Worm (Caenorhabditis elegans) whole organism, late embryonic: Measurements from ENCODE around the gene gldc-1.
A peak's percentile ranks its signal among the peaks of the same experiment; 100 is the strongest.

Source experiments
- F13H6.1 ChIP-seq: sonication (generic microtip); optimal IDR thresholded peaks from 2 replicates; lab custom pipeline; 2016; ENCODE audit warnings: missing genetic modification characterization, missing compliant biosample characterization
- K02D7.2 ChIP-seq: sonication (generic microtip); optimal IDR thresholded peaks from 2 replicates; lab custom pipeline; 2017; ENCODE audit warnings: mild to moderate bottlenecking, missing genetic modification characterization, missing compliant biosample characterization
- Y22D7AL.16 ChIP-seq: sonication (generic microtip); optimal IDR thresholded peaks from 2 replicates; lab custom pipeline; 2016; ENCODE audit warnings: missing genetic modification characterization, missing compliant biosample characterization
- ahr-1 ChIP-seq: sonication (generic microtip); optimal IDR thresholded peaks from 2 replicates; lab custom pipeline; 2016; ENCODE audit warnings: missing genetic modification characterization, missing compliant biosample characterization
- ceh-14 ChIP-seq: sonication (generic microtip); optimal IDR thresholded peaks from 2 replicates; lab custom pipeline; 2016; ENCODE audit warnings: missing genotype, missing genetic modification characterization, missing compliant biosample characterization
- ceh-18 ChIP-seq: sonication (generic microtip); optimal IDR thresholded peaks from 2 replicates; lab custom pipeline; 2016; ENCODE audit warnings: missing genetic modification characterization, missing compliant biosample characterization
- ceh-2 ChIP-seq: sonication (generic microtip); optimal IDR thresholded peaks from 2 replicates; lab custom pipeline; 2016; ENCODE audit warnings: missing genotype, missing genetic modification characterization, missing compliant biosample characterization
- ceh-9 ChIP-seq: sonication (generic microtip); optimal IDR thresholded peaks from 2 replicates; lab custom pipeline; 2016; ENCODE audit warnings: mild to moderate bottlenecking, missing genetic modification characterization, inconsistent platforms, missing compliant biosample characterization
- che-1 ChIP-seq: sonication (generic microtip); optimal IDR thresholded peaks from 2 replicates; lab custom pipeline; 2016; ENCODE audit warnings: mild to moderate bottlenecking, missing genetic modification characterization, missing compliant biosample characterization
- dmd-4 ChIP-seq: sonication (generic microtip); optimal IDR thresholded peaks from 2 replicates; lab custom pipeline; 2016; ENCODE audit warnings: borderline replicate concordance, missing genetic modification characterization, missing compliant biosample characterization
- dve-1 ChIP-seq: sonication (generic microtip); optimal IDR thresholded peaks from 2 replicates; lab custom pipeline; 2017; ENCODE audit warnings: antibody characterized with exemption, mild to moderate bottlenecking, missing genetic modification characterization, missing compliant biosample characterization
- elt-2 ChIP-seq: sonication (generic microtip); optimal IDR thresholded peaks from 2 replicates; lab custom pipeline; 2016; ENCODE audit warnings: missing genetic modification reagents, missing genetic modification characterization, missing compliant biosample characterization
- elt-4 ChIP-seq: sonication (generic microtip); optimal IDR thresholded peaks from 2 replicates; lab custom pipeline; 2016; ENCODE audit warnings: missing genetic modification characterization, missing compliant biosample characterization
- fkh-10 ChIP-seq: fragments of 150-350 bp; optimal IDR thresholded peaks from 2 replicates; lab custom pipeline; 2014; ENCODE audit warnings: missing biosample characterization, missing genetic modification reagents, missing genetic modification characterization
- fkh-6 ChIP-seq: sonication (generic microtip); optimal IDR thresholded peaks from 2 replicates; lab custom pipeline; 2016; ENCODE audit warnings: missing genetic modification characterization, missing compliant biosample characterization
- hlh-13 ChIP-seq: fragments of 200-800 bp; sonication (Bioruptor generic); optimal IDR thresholded peaks from 2 replicates; lab custom pipeline; 2018; ENCODE audit warnings: mild to moderate bottlenecking, missing genetic modification characterization, missing compliant biosample characterization
- hlh-15 ChIP-seq: sonication (generic microtip); optimal IDR thresholded peaks from 2 replicates; lab custom pipeline; 2016; ENCODE audit warnings: missing genetic modification characterization, missing compliant biosample characterization
- hlh-30 ChIP-seq: sonication (generic microtip); optimal IDR thresholded peaks from 2 replicates; lab custom pipeline; 2017; ENCODE audit warnings: antibody characterized with exemption, missing genetic modification characterization, missing compliant biosample characterization; ENCODE audit not compliant: insufficient read depth
- hlh-6 ChIP-seq: sonication (generic microtip); optimal IDR thresholded peaks from 2 replicates; lab custom pipeline; 2016; ENCODE audit warnings: missing genotype, missing genetic modification characterization, missing compliant biosample characterization
- lin-11 ChIP-seq: fragments of 200-800 bp; sonication (Bioruptor generic); optimal IDR thresholded peaks from 2 replicates; lab custom pipeline; 2018; ENCODE audit warnings: mild to moderate bottlenecking, missing genetic modification characterization, missing compliant biosample characterization
- mec-3 ChIP-seq: sonication (generic microtip); optimal IDR thresholded peaks from 2 replicates; lab custom pipeline; 2016; ENCODE audit warnings: borderline replicate concordance, missing genetic modification characterization, missing compliant biosample characterization
- nfya-1 ChIP-seq: sonication (generic microtip); optimal IDR thresholded peaks from 2 replicates; lab custom pipeline; 2017; ENCODE audit warnings: missing genetic modification characterization, mild to moderate bottlenecking, missing compliant biosample characterization, antibody characterized with exemption, moderate library complexity
- nhr-11 ChIP-seq: fragments of 150-350 bp; optimal IDR thresholded peaks from 2 replicates; lab custom pipeline; 2014; ENCODE audit warnings: missing biosample characterization, missing genetic modification characterization
- nhr-232 ChIP-seq: sonication (generic microtip); optimal IDR thresholded peaks from 2 replicates; lab custom pipeline; 2016; ENCODE audit warnings: missing genetic modification characterization, missing compliant biosample characterization
- npax-4 ChIP-seq: sonication (generic microtip); optimal IDR thresholded peaks from 2 replicates; lab custom pipeline; 2016; ENCODE audit warnings: missing genetic modification characterization, missing compliant biosample characterization
- odd-2 ChIP-seq: sonication (generic microtip); optimal IDR thresholded peaks from 2 replicates; lab custom pipeline; 2017; ENCODE audit warnings: antibody characterized with exemption, mild to moderate bottlenecking, missing genetic modification characterization, missing compliant biosample characterization
- pat-9 ChIP-seq: fragments of 200-800 bp; sonication (Bioruptor generic); optimal IDR thresholded peaks from 2 replicates; lab custom pipeline; 2018; ENCODE audit warnings: mild to moderate bottlenecking, missing genetic modification characterization, moderate library complexity, missing compliant biosample characterization
- pqm-1 ChIP-seq: sonication (generic microtip); optimal IDR thresholded peaks from 2 replicates; lab custom pipeline; 2016; ENCODE audit warnings: missing genetic modification characterization, missing compliant biosample characterization
- pros-1 ChIP-seq: fragments of 150-350 bp; optimal IDR thresholded peaks from 2 replicates; lab custom pipeline; 2014; ENCODE audit warnings: missing biosample characterization, missing genetic modification reagents, missing genetic modification characterization
- rnt-1 ChIP-seq: sonication (generic microtip); optimal IDR thresholded peaks from 2 replicates; lab custom pipeline; 2016; ENCODE audit warnings: missing genetic modification characterization, missing compliant biosample characterization
- sox-2 ChIP-seq: fragments of 200-800 bp; sonication (Bioruptor generic); IDR thresholded peaks from 2 replicates; pipeline ENCODE4 v1.3.6; 2022; ENCODE audit warnings: missing genetic modification reagents, missing genetic modification characterization, missing compliant biosample characterization
- sox-4 ChIP-seq: sonication (generic microtip); optimal IDR thresholded peaks from 2 replicates; lab custom pipeline; 2017; ENCODE audit warnings: mild to moderate bottlenecking, missing genetic modification characterization, inconsistent platforms, missing compliant biosample characterization
- tbx-7 ChIP-seq: sonication (generic microtip); optimal IDR thresholded peaks from 2 replicates; lab custom pipeline; 2016; ENCODE audit warnings: missing genotype, missing genetic modification characterization, missing compliant biosample characterization
- ttx-3 ChIP-seq: sonication (generic microtip); optimal IDR thresholded peaks from 2 replicates; lab custom pipeline; 2016; ENCODE audit warnings: missing genetic modification reagents, missing genetic modification characterization, missing compliant biosample characterization
- unc-55 ChIP-seq: sonication (generic microtip); optimal IDR thresholded peaks from 2 replicates; lab custom pipeline; 2017; ENCODE audit warnings: missing biosample characterization, missing genetic modification reagents, missing genetic modification characterization

gldc-1 gene

DNA sequence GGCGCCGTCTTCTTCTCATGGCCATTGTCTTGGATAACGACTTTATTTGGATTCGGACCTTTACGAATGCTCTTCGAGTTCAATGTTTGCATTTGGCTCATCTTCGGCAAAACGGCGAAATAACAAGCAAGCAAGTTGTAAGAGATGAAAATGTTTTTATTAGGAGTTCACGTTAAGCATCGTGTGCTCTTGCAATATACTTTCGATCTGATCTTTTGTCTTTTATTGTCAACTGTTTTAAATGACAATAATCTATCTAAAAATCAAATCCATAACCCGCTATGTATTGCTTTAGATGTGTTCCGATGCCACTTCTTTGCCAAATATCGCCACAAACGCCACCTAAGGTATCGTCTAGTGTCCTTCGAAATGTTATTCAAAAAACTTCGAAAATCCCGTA, 33.8 kb upstream of the gldc-1 start, which contains the start of gene ZK84.5:
Gene ZK84.5, minus strand, starts transcription at position 101 of the 400 bp plus-strand sequence.
- TF ChIP-seq fkh-6 (tag; lab: Kevin White, UChicago) (no peak), K02D7.2 (tag; lab: Kevin White, UChicago) (no peak), sox-4 (tag; lab: Kevin White, UChicago) (no peak)
- TF ChIP-seq, all 69 proteins: peak for 0

- TF ChIP-seq ceh-18 (tag; lab: Kevin White, UChicago) (no peak), hlh-6 (no peak), elt-4 (tag; lab: Kevin White, UChicago) (no peak)
These were observed 29.9 kb upstream of the gldc-1 start, which contains the start of gene ZK84.1 for ce11 chrII:6020353-6020752. Gene ZK84.1, plus strand, starts transcription at chrII:6020653.

DNA sequence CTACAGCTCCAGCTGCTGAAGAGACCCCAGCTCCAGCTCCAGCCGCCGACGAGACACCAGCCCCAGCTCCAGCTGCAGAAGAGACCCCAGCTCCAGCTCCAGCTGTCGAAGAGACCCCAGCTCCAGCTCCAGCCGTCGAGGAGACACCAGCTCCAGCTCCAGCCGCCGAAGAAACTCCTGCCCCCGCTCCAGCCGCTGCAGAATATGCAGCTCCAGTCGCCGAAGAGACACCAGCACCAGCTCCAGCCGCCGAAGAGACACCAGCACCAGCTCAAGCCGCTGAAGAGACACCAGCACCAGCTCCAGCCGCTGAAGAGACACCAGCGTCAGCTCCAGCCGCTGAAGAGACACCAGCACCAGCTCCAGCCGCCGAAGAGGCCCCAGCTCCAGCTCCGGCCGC, 27.6 kb upstream of the gldc-1 start:
- TF ChIP-seq che-1 (tag; lab: Kevin White, UChicago) (peak; percentile 2), sox-2 (no peak)
- TF ChIP-seq, all 69 proteins: peak for 1

- no peak for TF ChIP-seq pat-9 (tag; lab: Kevin White, UChicago)
- TF ChIP-seq pros-1 (tag; lab: Kevin White, UChicago) = no peak
- TF ChIP-seq fkh-10 (GFP tag; lab: Kevin White, UChicago) = no peak
These were observed 25.3 kb upstream of the gldc-1 start, which contains the start of gene R12C12.9 for ce11 chrII:6024879-6025278. Gene R12C12.9, minus strand, starts transcription at chrII:6024979.

- TF ChIP-seq pqm-1 (no peak), ceh-14 (tag; lab: Kevin White, UChicago) (no peak), Y22D7AL.16 (no peak), F13H6.1 (tag; lab: Kevin White, UChicago) (no peak), ceh-2 (no peak), dve-1 (tag; lab: Kevin White, UChicago) (no peak), odd-2 (no peak), hlh-13 (GFP tag; lab: Kevin White, UChicago) (no peak), nhr-232 (tag; lab: Kevin White, UChicago) (no peak), mec-3 (no peak), hlh-15 (tag; lab: Kevin White, UChicago) (no peak)
These were observed 24.6 kb upstream of the gldc-1 start for ce11 chrII:6025647-6026046.

ce11 chrII:6026646-6027045, 23.6 kb upstream of the gldc-1 start:
- no peak for TF ChIP-seq che-1 (tag; lab: Kevin White, UChicago)
- TF ChIP-seq elt-2 (tag; lab: Kevin White, UChicago) = peak; percentile 94
- no peak for TF ChIP-seq fkh-6 (tag; lab: Kevin White, UChicago)
- peak; percentile 81 for TF ChIP-seq pqm-1
- TF ChIP-seq F13H6.1 (tag; lab: Kevin White, UChicago) = no peak
- TF ChIP-seq ttx-3 (tag; lab: Kevin White, UChicago) = no peak
- TF ChIP-seq tbx-7 (tag; lab: Kevin White, UChicago) = no peak
- no peak for TF ChIP-seq pros-1 (tag; lab: Kevin White, UChicago)
- TF ChIP-seq nhr-11 (tag; lab: Kevin White, UChicago) = no peak
- no peak for TF ChIP-seq pat-9 (tag; lab: Kevin White, UChicago)
- TF ChIP-seq hlh-30 = no peak
- TF ChIP-seq lin-11 = no peak
- TF ChIP-seq ceh-9 (tag; lab: Kevin White, UChicago) = no peak
- no peak for TF ChIP-seq npax-4 (tag; lab: Kevin White, UChicago)
- TF ChIP-seq, all 69 proteins: peak for 2

DNA sequence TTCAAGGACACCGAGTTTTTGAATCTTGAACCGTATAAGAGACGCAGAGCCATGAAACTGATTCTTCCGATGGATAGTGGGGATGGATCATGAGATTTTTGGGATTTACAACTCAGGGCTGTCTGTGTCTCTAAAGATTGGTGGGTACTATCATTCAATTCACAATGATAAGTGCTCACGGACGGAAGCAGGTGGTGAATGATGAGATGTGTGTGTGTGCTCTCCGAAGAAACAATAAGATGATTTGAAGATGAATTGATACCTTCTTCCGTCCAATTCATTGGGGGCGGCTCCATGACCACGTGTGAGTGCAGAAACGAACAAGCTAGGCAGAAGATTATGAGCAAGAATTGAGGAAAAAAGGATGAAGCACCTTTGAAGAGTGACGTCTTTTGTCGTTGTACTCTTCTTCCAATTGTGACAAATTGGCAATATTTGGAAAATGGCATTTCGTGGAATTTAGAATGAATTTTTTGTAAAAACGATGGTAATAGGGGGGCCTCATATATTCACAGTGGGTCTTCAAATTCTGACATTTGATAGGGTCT, 21.6 kb upstream of the gldc-1 start:
- TF ChIP-seq nfya-1 (tag; lab: Kevin White, UChicago) = no peak
- TF ChIP-seq dmd-4 (tag; lab: Kevin White, UChicago) = no peak
- peak; percentile 59 for TF ChIP-seq ceh-18 (tag; lab: Kevin White, UChicago)
- no peak for TF ChIP-seq ttx-3 (tag; lab: Kevin White, UChicago)
- TF ChIP-seq ahr-1 = no peak
- peak; percentile 66 for TF ChIP-seq unc-55 (GFP tag; lab: Kevin White, UChicago)
- peak; percentile 55 for TF ChIP-seq rnt-1 (tag; lab: Kevin White, UChicago)
- no peak for TF ChIP-seq elt-2 (tag; lab: Kevin White, UChicago)
- TF ChIP-seq, all 69 proteins: peak for 3
